Fruit fly (Drosophila melanogaster): ENCODE data around the gene CG14137.

DNA sequence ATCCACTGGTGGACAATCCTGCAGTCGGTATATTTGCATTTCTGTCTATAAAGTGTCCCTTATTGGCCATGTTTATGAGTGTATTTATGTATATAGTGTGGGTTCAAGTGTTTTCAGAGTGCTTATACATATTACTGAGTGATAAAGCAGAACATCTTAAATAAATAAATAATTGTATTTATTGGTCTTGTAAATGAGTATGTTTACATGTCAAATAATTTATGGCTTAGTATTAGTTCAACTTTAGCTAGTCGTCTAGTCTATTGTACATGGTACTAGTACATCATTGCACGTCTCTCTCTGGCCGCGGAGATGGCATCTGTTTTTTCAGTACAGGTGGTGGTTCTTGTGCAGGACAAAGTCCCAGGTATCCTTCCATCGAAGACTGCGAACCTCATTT, 15.9 kb downstream of the CG14137 start, which contains the start of gene CG32086:
- TF ChIP-seq EcR (GFP tag; optimal IDR thresholded peaks at IDR 0.05) = no peak
- no peak for TF ChIP-seq CG4496 (GFP tag; IDR thresholded peaks at IDR 0.05)
- no peak for TF ChIP-seq Pif1B (GFP tag; optimal IDR thresholded peaks at IDR 0.05)
- no peak for TF ChIP-seq CG34367 (tag; optimal IDR thresholded peaks at IDR 0.05)
